Worm (Caenorhabditis elegans): ENCODE results near the gene Y53F4B.23.

ce11 chrII:15145594-15145993 is 21.3 kb downstream of the Y53F4B.23 start, which contains the start of gene Y53F4B.27:
- TF ChIP-seq flh-1 (GFP tag; optimal IDR thresholded peaks at IDR 0.05) (no peak), unc-62 (GFP tag; optimal IDR thresholded peaks at IDR 0.05) (no peak), ceh-43 (GFP tag; optimal IDR thresholded peaks at IDR 0.05) (no peak), elt-1 (tag; optimal IDR thresholded peaks at IDR 0.05; ENCODE audit: borderline replicate concordance, insufficient read depth) (no peak), hlh-1 (tag; optimal IDR thresholded peaks at IDR 0.05) (no peak), ces-1 (GFP tag; optimal IDR thresholded peaks at IDR 0.05) (no peak), nhr-76 (tag; optimal IDR thresholded peaks at IDR 0.05) (no peak), lin-13 (tag; optimal IDR thresholded peaks at IDR 0.05) (no peak)
